Worm (Caenorhabditis elegans): ENCODE results near the gene tyr-2.

DNA sequence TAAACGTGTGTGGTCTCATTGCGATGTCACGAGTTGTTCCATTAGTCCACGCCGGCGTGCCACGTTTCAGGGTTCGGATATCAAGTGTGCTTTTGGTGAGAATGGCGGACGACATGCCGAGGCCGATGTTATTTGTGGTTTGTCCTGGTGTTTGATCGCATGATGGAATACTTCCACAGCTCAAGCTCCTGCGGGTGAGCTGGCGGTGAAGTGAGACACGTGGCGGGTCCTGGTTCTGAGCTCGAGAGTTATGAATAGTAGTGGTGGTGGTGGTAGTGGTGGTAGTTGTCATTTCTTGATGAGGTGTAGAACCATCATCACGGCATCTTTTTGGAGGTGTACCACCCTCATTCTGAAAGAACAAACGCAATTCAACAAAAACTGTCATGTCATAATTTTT, 26.0 kb downstream of the tyr-2 start:
- TF ChIP-seq aly-2 (tag; optimal IDR thresholded peaks at IDR 0.05) (no peak), unc-39 (tag; optimal IDR thresholded peaks at IDR 0.05) (no peak), ztf-11 (tag; optimal IDR thresholded peaks at IDR 0.05) (no peak), nhr-102 (tag; optimal IDR thresholded peaks at IDR 0.05) (no peak), lin-38 (GFP tag; IDR thresholded peaks at IDR 0.05) (no peak)

Measured in whole organism, L4 larva.